Worm (Caenorhabditis elegans) whole organism, late embryonic: Measurements from ENCODE around the gene T12A7.10.

Experiments used
- ceh-2 ChIP-seq: sonication (generic microtip); optimal IDR thresholded peaks from 2 replicates; lab custom pipeline; 2016; ENCODE audit warnings: missing genotype, missing genetic modification characterization, missing compliant biosample characterization
- fkh-6 ChIP-seq: sonication (generic microtip); optimal IDR thresholded peaks from 2 replicates; lab custom pipeline; 2016; ENCODE audit warnings: missing genetic modification characterization, missing compliant biosample characterization
- hlh-6 ChIP-seq: sonication (generic microtip); optimal IDR thresholded peaks from 2 replicates; lab custom pipeline; 2016; ENCODE audit warnings: missing genotype, missing genetic modification characterization, missing compliant biosample characterization
- pqm-1 ChIP-seq: sonication (generic microtip); optimal IDR thresholded peaks from 2 replicates; lab custom pipeline; 2016; ENCODE audit warnings: missing genetic modification characterization, missing compliant biosample characterization
- rnt-1 ChIP-seq: sonication (generic microtip); optimal IDR thresholded peaks from 2 replicates; lab custom pipeline; 2016; ENCODE audit warnings: missing genetic modification characterization, missing compliant biosample characterization

DNA sequence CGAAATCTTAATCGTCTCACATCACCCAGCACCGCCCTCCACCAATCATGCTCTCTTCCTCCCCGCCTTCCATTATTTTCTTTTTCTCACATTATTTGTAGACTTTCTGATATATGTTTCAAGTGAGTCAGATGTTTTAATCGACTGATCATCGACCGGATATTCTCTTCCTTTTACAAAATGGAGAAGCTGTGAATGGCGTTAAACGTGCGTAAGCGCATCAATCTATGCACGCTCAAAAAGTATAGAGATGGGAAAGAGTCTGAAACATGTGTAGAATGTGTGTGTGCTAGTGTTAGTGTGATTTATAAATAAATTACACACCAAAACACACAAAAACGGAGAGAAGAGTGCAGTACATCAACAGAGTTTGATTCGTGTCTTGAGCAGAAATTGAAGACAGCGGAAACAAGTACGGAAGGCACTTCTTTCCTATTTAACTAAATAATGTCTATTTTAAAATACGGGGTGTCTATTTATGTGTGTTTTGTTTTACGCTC is 22.1 kb upstream of the T12A7.10 start:
- TF ChIP-seq pqm-1 (no peak), ceh-2 (tag; lab: Kevin White, UChicago) (no peak), hlh-6 (tag; lab: Kevin White, UChicago) (no peak), fkh-6 (tag; lab: Kevin White, UChicago) (no peak), rnt-1 (tag; lab: Kevin White, UChicago) (no peak)
